Worm (Caenorhabditis elegans): ENCODE results near the gene K07D4.2.

Gene K07D4.2

DNA sequence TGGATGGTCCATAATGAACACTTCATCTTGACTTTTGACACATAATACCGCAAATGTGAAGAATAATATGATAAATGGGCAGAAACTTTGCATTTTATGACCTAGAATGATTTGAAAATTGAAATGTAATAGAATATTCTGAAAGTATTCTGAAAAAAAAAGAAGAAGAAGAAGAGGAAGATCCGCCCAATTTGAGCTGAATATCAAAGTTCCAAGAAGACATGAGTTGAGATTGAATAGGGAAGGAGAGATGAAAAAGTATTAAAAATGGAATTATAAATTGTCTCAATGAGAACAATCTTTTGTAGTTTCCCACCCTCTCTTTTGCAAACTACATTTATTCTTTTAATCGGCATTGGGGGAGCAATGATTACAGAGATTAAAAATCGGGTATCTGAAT lies 13.0 kb downstream of the K07D4.2 start, which contains the start of gene K07D4.4:
Gene K07D4.4 (minus strand): TSS at position 101 of the 400 bp plus-strand sequence.
- no peak for TF ChIP-seq bed-2 (GFP tag; IDR thresholded peaks at IDR 0.05)
- TF ChIP-seq F57A8.1 (GFP tag; optimal IDR thresholded peaks at IDR 0.05), result no peak
- no peak for TF ChIP-seq athp-1 (tag; optimal IDR thresholded peaks at IDR 0.05)
- TF ChIP-seq mxl-1 (tag; optimal IDR thresholded peaks at IDR 0.05), result no peak

DNA sequence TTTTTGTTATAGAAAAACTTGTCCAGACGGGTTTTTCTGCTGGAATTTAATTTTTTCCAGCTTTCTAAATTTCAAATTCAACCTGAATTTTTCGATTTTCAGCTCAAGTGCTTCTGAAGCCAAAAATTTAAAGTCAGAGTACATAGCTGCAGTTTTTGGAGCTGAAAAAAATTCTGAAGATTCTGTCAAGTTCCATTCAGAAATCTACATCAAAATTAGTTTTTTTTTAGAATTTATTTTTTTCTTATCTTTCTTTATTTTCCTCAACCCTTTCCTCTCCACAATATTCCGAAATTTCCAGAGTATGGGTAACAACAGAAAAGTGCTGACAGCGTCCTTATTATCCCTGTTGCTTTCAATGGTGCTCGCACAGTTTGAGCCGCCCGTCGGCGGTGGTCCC lies 17.0 kb downstream of the K07D4.2 start, which contains the start of gene K07D4.9:
Gene K07D4.9 (plus strand): TSS at position 301 of the 400 bp plus-strand sequence.
- TF ChIP-seq cebp-2 (GFP tag; IDR thresholded peaks at IDR 0.05), result no peak
- no peak for TF ChIP-seq T07F8.4 (tag; optimal IDR thresholded peaks at IDR 0.05)
- TF ChIP-seq ekl-4 (GFP tag; IDR thresholded peaks at IDR 0.05), result no peak
- TF ChIP-seq F23B12.7 (tag; optimal IDR thresholded peaks at IDR 0.05; ENCODE audit: insufficient read depth), result no peak
- no peak for TF ChIP-seq B0336.3 (GFP tag; IDR thresholded peaks at IDR 0.05)
- TF ChIP-seq pha-4 (tag; optimal IDR thresholded peaks at IDR 0.05), result no peak
- no peak for TF ChIP-seq F57A8.1 (GFP tag; optimal IDR thresholded peaks at IDR 0.05)

DNA sequence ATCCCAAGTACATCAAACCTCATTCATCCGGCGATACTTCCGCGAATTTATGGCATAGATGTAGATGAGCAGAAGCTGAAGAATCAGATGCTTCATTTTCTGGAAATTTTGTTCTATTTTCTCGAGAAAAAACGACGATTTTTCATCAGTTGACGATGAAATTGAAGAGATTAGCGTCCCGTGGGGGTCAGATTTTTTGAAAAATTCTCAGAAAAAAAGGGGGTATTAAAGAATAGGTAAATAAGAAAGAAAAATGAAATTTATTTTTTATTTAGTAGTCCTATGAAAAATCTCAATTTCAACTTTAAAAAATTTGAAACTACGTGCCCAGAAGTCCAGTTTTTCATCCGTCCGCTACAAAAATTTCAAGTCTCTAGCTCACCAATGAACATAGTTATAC lies 19.8 kb downstream of the K07D4.2 start, which contains the start of gene K07D4.5:
Gene K07D4.5 (minus strand): TSS at position 101 of the 400 bp plus-strand sequence.
- TF ChIP-seq F52B5.7 (tag; optimal IDR thresholded peaks at IDR 0.05) (no peak), attf-3 (GFP tag; conservative IDR thresholded peaks at IDR 0.05) (no peak), ztf-28 (GFP tag; IDR thresholded peaks at IDR 0.05) (no peak), mcd-1 (GFP tag; IDR thresholded peaks at IDR 0.05) (no peak), B0336.3 (GFP tag; IDR thresholded peaks at IDR 0.05) (no peak)

DNA sequence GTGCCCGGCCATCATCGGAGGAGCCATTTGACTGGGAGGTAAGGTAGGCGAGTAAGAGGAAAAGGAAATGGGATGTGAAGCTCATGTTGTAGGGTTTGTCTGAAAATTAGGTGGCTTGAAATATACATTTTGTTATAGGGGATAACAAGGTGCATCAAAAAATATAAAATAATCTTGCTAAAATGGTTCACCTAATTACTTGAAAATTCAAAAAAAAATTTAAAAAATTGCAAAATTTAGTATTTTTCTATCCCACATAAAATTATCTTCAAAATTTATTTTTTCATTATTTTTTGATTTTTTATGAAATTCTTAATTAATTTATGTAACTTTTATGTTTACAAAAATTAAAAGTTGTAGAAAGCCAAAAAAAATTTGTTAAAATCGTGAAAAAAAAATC lies 26.7 kb downstream of the K07D4.2 start, which contains the start of gene K07D4.6:
Gene K07D4.6 (minus strand): TSS at position 101 of the 400 bp plus-strand sequence.
- TF ChIP-seq lsy-27 (tag; optimal IDR thresholded peaks at IDR 0.05; ENCODE audit: borderline replicate concordance, insufficient read depth), result no peak
- no peak for TF ChIP-seq tbx-9 (tag; optimal IDR thresholded peaks at IDR 0.05; ENCODE audit: borderline replicate concordance)
- no peak for TF ChIP-seq bed-1 (GFP tag; IDR thresholded peaks at IDR 0.05)
- no peak for TF ChIP-seq F49E8.2 (tag; optimal IDR thresholded peaks at IDR 0.05; ENCODE audit: insufficient read depth)
- no peak for TF ChIP-seq nfya-2 (GFP tag; IDR thresholded peaks at IDR 0.05)
- TF ChIP-seq hlh-12 (tag; optimal IDR thresholded peaks at IDR 0.05), result no peak
- no peak for TF ChIP-seq dox-1 (GFP tag; IDR thresholded peaks at IDR 0.05)
- no peak for TF ChIP-seq akir-1 (GFP tag; optimal IDR thresholded peaks at IDR 0.05)
- no peak for TF ChIP-seq fkh-3 (tag; optimal IDR thresholded peaks at IDR 0.05)
- no peak for TF ChIP-seq Y53F4B.3 (GFP tag; IDR thresholded peaks at IDR 0.05)
- TF ChIP-seq F23B12.7 (tag; optimal IDR thresholded peaks at IDR 0.05; ENCODE audit: insufficient read depth), result no peak
- TF ChIP-seq lin-40 (tag; optimal IDR thresholded peaks at IDR 0.05), result no peak
- no peak for TF ChIP-seq F33H1.4 (GFP tag; IDR thresholded peaks at IDR 0.05)
- TF ChIP-seq egl-44 (GFP tag; IDR thresholded peaks at IDR 0.05), result no peak
- no peak for TF ChIP-seq zim-3 (tag; optimal IDR thresholded peaks at IDR 0.05)
- no peak for TF ChIP-seq hsf-1 (GFP tag; IDR thresholded peaks at IDR 0.05)
- no peak for TF ChIP-seq ceh-79 (tag; optimal IDR thresholded peaks at IDR 0.05)
- TF ChIP-seq lag-1 (GFP tag; IDR thresholded peaks at IDR 0.05), result no peak

DNA sequence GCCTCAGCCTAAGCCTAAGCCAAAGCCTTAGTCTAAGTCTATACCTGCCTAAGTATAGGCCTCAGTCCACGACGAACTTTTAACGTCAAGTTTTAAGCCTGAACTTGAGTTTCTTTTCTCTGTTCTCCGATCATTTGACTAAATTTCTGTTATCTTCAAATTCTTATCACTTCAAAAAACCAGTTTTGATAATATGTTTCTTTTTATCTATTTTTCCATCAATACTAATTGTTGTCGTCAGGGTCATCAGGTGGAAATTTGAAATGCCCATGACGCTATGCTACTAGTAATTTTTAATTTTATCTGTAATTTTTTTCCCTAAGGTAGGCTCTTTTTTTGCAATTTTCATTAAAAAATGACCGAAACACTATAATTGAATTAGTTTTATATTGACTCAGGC lies 33.8 kb downstream of the K07D4.2 start:
- TF ChIP-seq zim-3 (tag; optimal IDR thresholded peaks at IDR 0.05) (no peak), ztf-3 (GFP tag; optimal IDR thresholded peaks at IDR 0.05) (no peak), ama-1 (optimal IDR thresholded peaks at IDR 0.05) (no peak), ama-1 (GFP tag; optimal IDR thresholded peaks at IDR 0.05) (no peak), madf-8 (GFP tag; conservative IDR thresholded peaks at IDR 0.05) (no peak), F49E8.2 (tag; optimal IDR thresholded peaks at IDR 0.05; ENCODE audit: insufficient read depth) (no peak), efl-1 (GFP tag; optimal IDR thresholded peaks at IDR 0.05) (no peak), sea-2 (GFP tag; IDR thresholded peaks at IDR 0.05) (no peak), tbp1 (GFP tag; optimal IDR thresholded peaks at IDR 0.05) (no peak), madf-6 (GFP tag; IDR thresholded peaks at IDR 0.05) (no peak), F22D6.2 (tag; optimal IDR thresholded peaks at IDR 0.05) (no peak), Y79H2A.3 (GFP tag; conservative IDR thresholded peaks at IDR 0.05) (no peak), lir-1 (GFP tag; conservative IDR thresholded peaks at IDR 0.05) (no peak), Y67H2A.10 (GFP tag; conservative IDR thresholded peaks at IDR 0.05) (no peak), nfyb-1 (GFP tag; IDR thresholded peaks at IDR 0.05) (no peak)
